Fruit fly (Drosophila melanogaster): ENCODE data around the gene Rcd7.

Gene Rcd7

dm6 chr3L:19560695-19561246 lies 15.9 kb downstream of the Rcd7 start (continued):
- TF ChIP-seq CG2116 (GFP tag; optimal IDR thresholded peaks at IDR 0.05) (peak; percentile 68), fd96Cb (tag; optimal IDR thresholded peaks at IDR 0.05) (peak; percentile 96), CG17912 (GFP tag; optimal IDR thresholded peaks at IDR 0.05) (peak; percentile 81), grn (GFP tag; optimal IDR thresholded peaks at IDR 0.05) (peak; percentile 68), CG13775 (GFP tag; optimal IDR thresholded peaks at IDR 0.05) (peak; percentile 95), eyg (GFP tag; optimal IDR thresholded peaks at IDR 0.05) (peak; percentile 68), gcm (GFP tag; optimal IDR thresholded peaks at IDR 0.05) (peak; percentile 95), z (GFP tag; IDR thresholded peaks at IDR 0.05) (peak; percentile 77; the same call in 2 of the 3 replicates), Doc3 (GFP tag; IDR thresholded peaks at IDR 0.05; ENCODE audit: partially characterized antibody) (no peak), CG2678 (tag; optimal IDR thresholded peaks at IDR 0.05) (peak; percentile 96), Pdp1 (GFP tag; optimal IDR thresholded peaks at IDR 0.05) (peak; percentile 92 to 94), CG12155 (GFP tag; optimal IDR thresholded peaks at IDR 0.05) (peak; percentile 93), croc (GFP tag; conservative IDR thresholded peaks at IDR 0.05) (peak; percentile 93), CG14441 (GFP tag; IDR thresholded peaks at IDR 0.05) (peak; percentile 92), Chrac-16 (GFP tag; optimal IDR thresholded peaks at IDR 0.05) (peak; percentile 96), CG10267 (tag; optimal IDR thresholded peaks at IDR 0.05) (peak; percentile 92), Dbx (GFP tag; IDR thresholded peaks at IDR 0.05) (peak; percentile 95), CG16779 (GFP tag; IDR thresholded peaks at IDR 0.05) (peak; percentile 76; the same call in 1 of the 2 replicates), Aef1 (GFP tag; IDR thresholded peaks at IDR 0.05) (peak; percentile 94), CG18619 (GFP tag; optimal IDR thresholded peaks at IDR 0.05) (peak; percentile 92), dpn (GFP tag; optimal IDR thresholded peaks at IDR 0.05) (peak; percentile 93 to 96), CG7357 (GFP tag; IDR thresholded peaks at IDR 0.05) (peak; percentile 87), CG2889 (GFP tag; IDR thresholded peaks at IDR 0.05) (peak; percentile 91), pum (GFP tag; optimal IDR thresholded peaks at IDR 0.05) (peak; percentile 94), unpg (GFP tag; optimal IDR thresholded peaks at IDR 0.05) (peak; percentile 97), CG9932 (GFP tag; IDR thresholded peaks at IDR 0.05) (peak; percentile 96), CG15601 (tag; optimal IDR thresholded peaks at IDR 0.05) (peak; percentile 95), Dip2 (GFP tag; IDR thresholded peaks at IDR 0.05) (no peak), CG8359 (GFP tag; optimal IDR thresholded peaks at IDR 0.05; ENCODE audit: borderline replicate concordance) (peak; percentile 92), Ada2b (GFP tag; IDR thresholded peaks at IDR 0.05) (peak; percentile 95), CG1792 (GFP tag; optimal IDR thresholded peaks at IDR 0.05) (peak; percentile 81), crol (GFP tag; IDR thresholded peaks at IDR 0.05) (peak; percentile 53), CG7839 (tag; optimal IDR thresholded peaks at IDR 0.05) (peak; percentile 97), pan (optimal IDR thresholded peaks at IDR 0.05) (no peak), pan (GFP tag; optimal IDR thresholded peaks at IDR 0.05 in 1 of 2, IDR thresholded peaks at IDR 0.05 in 1 of 2) (peak in 1 of 2 experiments; percentile 94), Abd-B (GFP tag; optimal IDR thresholded peaks at IDR 0.05) (peak; percentile 95), Dll (GFP tag; IDR thresholded peaks at IDR 0.05; ENCODE audit: partially characterized antibody) (no peak), gce (GFP tag; IDR thresholded peaks at IDR 0.05) (peak; percentile 89), CG11247 (GFP tag; IDR thresholded peaks at IDR 0.05) (peak; percentile 93), CG14710 (tag; optimal IDR thresholded peaks at IDR 0.05) (peak; percentile 96), CG13123 (GFP tag; optimal IDR thresholded peaks at IDR 0.05) (peak; percentile 91), nom (GFP tag; optimal IDR thresholded peaks at IDR 0.05) (peak; percentile 98), ATbp (GFP tag; optimal IDR thresholded peaks at IDR 0.05) (peak; percentile 93), CG30431 (GFP tag; optimal IDR thresholded peaks at IDR 0.05) (peak; percentile 96), jumu (GFP tag; optimal IDR thresholded peaks at IDR 0.05) (peak; percentile 88), CG9437 (GFP tag; optimal IDR thresholded peaks at IDR 0.05) (peak; percentile 85), Nf-YA (GFP tag; IDR thresholded peaks at IDR 0.05) (peak; percentile 86), tgo (GFP tag; IDR thresholded peaks at IDR 0.05) (peak; percentile 93), gsb-n (tag; optimal IDR thresholded peaks at IDR 0.05) (peak; percentile 97), dmrt11E (tag; optimal IDR thresholded peaks at IDR 0.05) (peak; percentile 98)

Measured in whole organism, embryonic.